Fruit fly (Drosophila melanogaster) whole organism, embryonic: Measurements from ENCODE around the gene Tsen2.

Source experiments
- Ada2b ChIP-seq: fragments of 200-800 bp; sonication (Bioruptor generic); IDR thresholded peaks from 2 replicates; pipeline ENCODE4 v1.3.6; 2022; ENCODE audit warnings: missing biosample characterization, missing genetic modification characterization
- Aef1 ChIP-seq: fragments of 200-800 bp; sonication (Bioruptor generic); IDR thresholded peaks from 3 replicates; pipeline ENCODE4 v1.3.6; 2022; ENCODE audit warnings: missing biosample characterization, missing genetic modification characterization
- B-H1 ChIP-seq: fragments of 200-800 bp; sonication (Bioruptor generic); IDR thresholded peaks from 3 replicates; pipeline ENCODE4 v1.3.6; 2022; ENCODE audit warnings: missing biosample characterization, missing genetic modification characterization
- B-H2 ChIP-seq: fragments of 200-800 bp; sonication (Bioruptor generic); optimal IDR thresholded peaks from 2 replicates; lab custom pipeline; 2018; ENCODE audit warnings: missing biosample characterization, mild to moderate bottlenecking, missing genetic modification characterization
- BEAF-32 ChIP-seq: fragments of 200-800 bp; sonication (Bioruptor generic); optimal IDR thresholded peaks from 3 replicates; lab custom pipeline; 2017; ENCODE audit warnings: missing biosample characterization, missing genetic modification characterization, mild to moderate bottlenecking, moderate library complexity, missing genetic modification reagents
- CG12236 ChIP-seq: fragments of 200-800 bp; sonication (Bioruptor generic); optimal IDR thresholded peaks from 2 replicates; lab custom pipeline; 2016; ENCODE audit warnings: missing biosample characterization, missing genetic modification characterization
- CG12769 ChIP-seq: fragments of 200-800 bp; sonication (Bioruptor generic); optimal IDR thresholded peaks from 2 replicates; lab custom pipeline; 2019; ENCODE audit warnings: missing biosample characterization, mild to moderate bottlenecking, missing genetic modification characterization, moderate library complexity
- CG13624 ChIP-seq: fragments of 200-800 bp; sonication (Bioruptor generic); optimal IDR thresholded peaks from 2 replicates; lab custom pipeline; 2016; ENCODE audit warnings: missing biosample characterization, missing genetic modification characterization
- CG13775 ChIP-seq: fragments of 200-800 bp; sonication (Bioruptor generic); optimal IDR thresholded peaks from 3 replicates; lab custom pipeline; 2017; ENCODE audit warnings: missing biosample characterization, mild to moderate bottlenecking, missing genetic modification characterization
- CG17359 ChIP-seq: fragments of 200-800 bp; sonication (Bioruptor generic); optimal IDR thresholded peaks from 3 replicates; lab custom pipeline; 2018; ENCODE audit warnings: missing biosample characterization, mild to moderate bottlenecking, missing genetic modification characterization, moderate library complexity
- CG17568 ChIP-seq: fragments of 200-800 bp; sonication (Bioruptor generic); optimal IDR thresholded peaks from 2 replicates; lab custom pipeline; 2018; ENCODE audit warnings: missing biosample characterization, mild to moderate bottlenecking, missing genetic modification characterization, moderate library complexity
- CG18476 ChIP-seq: fragments of 200-800 bp; sonication (Bioruptor generic); optimal IDR thresholded peaks from 2 replicates; lab custom pipeline; 2016; ENCODE audit warnings: missing biosample characterization, mild to moderate bottlenecking, missing genetic modification characterization
- CG2712 ChIP-seq: fragments of 200-800 bp; optimal IDR thresholded peaks from 3 replicates; lab custom pipeline; 2019; ENCODE audit warnings: missing biosample characterization, mild to moderate bottlenecking, missing genetic modification characterization, moderate library complexity
- CG31388 ChIP-seq: fragments of 200-800 bp; sonication (Bioruptor generic); optimal IDR thresholded peaks from 2 replicates; lab custom pipeline; 2016; ENCODE audit warnings: missing biosample characterization, missing genetic modification characterization
- CG3281 ChIP-seq: fragments of 200-800 bp; sonication (Bioruptor generic); optimal IDR thresholded peaks from 3 replicates; lab custom pipeline; 2017; ENCODE audit warnings: missing biosample characterization, mild to moderate bottlenecking, missing genetic modification characterization
- CG3847 ChIP-seq: fragments of 200-800 bp; sonication (Bioruptor generic); IDR thresholded peaks from 2 replicates; pipeline ENCODE4 v1.3.6; 2022; ENCODE audit warnings: missing biosample characterization, missing genetic modification characterization
- CG6272 ChIP-seq: fragments of 200-800 bp; sonication (Bioruptor generic); IDR thresholded peaks from 2 replicates; pipeline ENCODE4 v1.3.6; 2022; ENCODE audit warnings: missing biosample characterization, missing genetic modification characterization
- CG9932 ChIP-seq: fragments of 200-800 bp; sonication (Bioruptor generic); IDR thresholded peaks from 2 replicates; pipeline ENCODE4 v1.3.6; 2022; ENCODE audit warnings: missing biosample characterization, missing genetic modification characterization
- Camta ChIP-seq: fragments of 200-800 bp; sonication (Bioruptor generic); optimal IDR thresholded peaks from 2 replicates; lab custom pipeline; 2016; ENCODE audit warnings: missing biosample characterization, missing genetic modification characterization
- Dad ChIP-seq: fragments of 200-800 bp; sonication (Bioruptor generic); optimal IDR thresholded peaks from 3 replicates; lab custom pipeline; 2016; ENCODE audit warnings: missing biosample characterization, missing genetic modification characterization
- Dip3 ChIP-seq: fragments of 200-800 bp; sonication (Bioruptor generic); optimal IDR thresholded peaks from 3 replicates; lab custom pipeline; 2016; ENCODE audit warnings: missing biosample characterization, missing genetic modification characterization
- ERR ChIP-seq: fragments of 200-800 bp; sonication (Bioruptor generic); optimal IDR thresholded peaks from 2 replicates; lab custom pipeline; 2016; ENCODE audit warnings: missing biosample characterization, missing genetic modification characterization
- Fer1 ChIP-seq: fragments of 200-800 bp; sonication (Bioruptor generic); optimal IDR thresholded peaks from 2 replicates; lab custom pipeline; 2017; ENCODE audit warnings: missing biosample characterization, mild to moderate bottlenecking, missing genetic modification characterization
- Fer2 ChIP-seq: fragments of 200-800 bp; sonication (Bioruptor generic); optimal IDR thresholded peaks from 2 replicates; lab custom pipeline; 2018; ENCODE audit warnings: missing biosample characterization, mild to moderate bottlenecking, missing genetic modification characterization, moderate library complexity
- HLH3B ChIP-seq: fragments of 200-800 bp; sonication (Bioruptor generic); IDR thresholded peaks from 2 replicates; pipeline ENCODE4 v1.3.6; 2022; ENCODE audit warnings: missing biosample characterization, missing genetic modification characterization
- MESR4 ChIP-seq: fragments of 200-800 bp; sonication (Bioruptor generic); optimal IDR thresholded peaks from 2 replicates; lab custom pipeline; 2018; ENCODE audit warnings: missing biosample characterization, mild to moderate bottlenecking, missing genetic modification characterization, moderate library complexity
- PHDP ChIP-seq: fragments of 200-800 bp; sonication (Bioruptor generic); optimal IDR thresholded peaks from 3 replicates; lab custom pipeline; 2018; ENCODE audit warnings: missing biosample characterization, mild to moderate bottlenecking, missing genetic modification characterization, moderate library complexity
- Ptx1 ChIP-seq: fragments of 200-800 bp; sonication (Bioruptor generic); IDR thresholded peaks from 2 replicates; pipeline ENCODE4 v1.3.6; 2022; ENCODE audit warnings: missing biosample characterization, missing genetic modification characterization
- Spps ChIP-seq: fragments of 200-800 bp; sonication (Bioruptor generic); optimal IDR thresholded peaks from 2 replicates; lab custom pipeline; 2018; ENCODE audit warnings: missing biosample characterization, mild to moderate bottlenecking, missing genetic modification characterization
- YL-1 ChIP-seq: fragments of 200-800 bp; sonication (Bioruptor generic); optimal IDR thresholded peaks from 3 replicates; lab custom pipeline; 2017; ENCODE audit warnings: missing biosample characterization, mild to moderate bottlenecking, missing genetic modification characterization
- ab ChIP-seq: fragments of 200-800 bp; sonication (Bioruptor generic); optimal IDR thresholded peaks from 2 replicates; lab custom pipeline; 2016; ENCODE audit warnings: missing biosample characterization, missing genetic modification characterization
- bbx ChIP-seq: fragments of 200-800 bp; sonication (Bioruptor generic); IDR thresholded peaks from 2 replicates; pipeline ENCODE4 v1.3.6; 2022; ENCODE audit warnings: missing biosample characterization, missing genetic modification characterization; ENCODE audit not compliant: partially characterized antibody
- bigmax ChIP-seq: fragments of 200-800 bp; sonication (Bioruptor generic); optimal IDR thresholded peaks from 2 replicates; lab custom pipeline; 2018; ENCODE audit warnings: missing biosample characterization, mild to moderate bottlenecking, missing genetic modification characterization
- caup ChIP-seq: fragments of 200-800 bp; sonication (Bioruptor generic); optimal IDR thresholded peaks from 3 replicates; lab custom pipeline; 2017; ENCODE audit warnings: missing biosample characterization, mild to moderate bottlenecking, missing genetic modification characterization, moderate library complexity; ENCODE audit not compliant: severe bottlenecking
- ci ChIP-seq: fragments of 200-800 bp; sonication (Bioruptor generic); IDR thresholded peaks from 3 replicates; pipeline ENCODE4 v1.3.6; 2022; ENCODE audit warnings: missing biosample characterization, missing genetic modification characterization
- croc ChIP-seq: fragments of 200-800 bp; sonication (Bioruptor generic); conservative IDR thresholded peaks from 3 replicates; pipeline ENCODE4 v1.3.6; 2022; ENCODE audit warnings: missing biosample characterization, missing genetic modification characterization
- dan ChIP-seq: fragments of 200-800 bp; sonication (Bioruptor generic); IDR thresholded peaks from 2 replicates; pipeline ENCODE4 v1.3.6; 2022; ENCODE audit warnings: missing biosample characterization, missing genetic modification characterization
- fd3F ChIP-seq: fragments of 200-800 bp; sonication (Bioruptor generic); optimal IDR thresholded peaks from 2 replicates; lab custom pipeline; 2018; ENCODE audit warnings: missing biosample characterization, mild to moderate bottlenecking, missing genetic modification characterization, moderate library complexity
- fu2 ChIP-seq: fragments of 200-800 bp; sonication (Bioruptor generic); optimal IDR thresholded peaks from 2 replicates; lab custom pipeline; 2016; ENCODE audit warnings: missing biosample characterization, missing genetic modification characterization
- gsb ChIP-seq: fragments of 200-800 bp; sonication (Bioruptor generic); IDR thresholded peaks from 2 replicates; pipeline ENCODE4 v1.3.6; 2022; ENCODE audit warnings: missing biosample characterization, missing genetic modification characterization
- gt ChIP-seq: fragments of 200-800 bp; sonication (Bioruptor generic); IDR thresholded peaks from 2 replicates; pipeline ENCODE4 v1.3.6; 2022; ENCODE audit warnings: missing biosample characterization, missing genetic modification characterization
- insv ChIP-seq, 2 experiments: fragments of 200-800 bp; sonication (Bioruptor generic); optimal IDR thresholded peaks; 3 replicates each; lab custom pipeline; 2016 to 2018; ENCODE audit warnings: missing biosample characterization in 2 of 2, missing genetic modification characterization in 2 of 2
- jigr1 ChIP-seq: fragments of 200-800 bp; sonication (Bioruptor generic); IDR thresholded peaks from 3 replicates; pipeline ENCODE4 v1.3.6; 2022; ENCODE audit warnings: missing biosample characterization, missing genetic modification characterization
- jumu ChIP-seq: fragments of 200-800 bp; sonication (Bioruptor generic); optimal IDR thresholded peaks from 3 replicates; lab custom pipeline; 2016; ENCODE audit warnings: missing biosample characterization, missing genetic modification characterization
- phol ChIP-seq: fragments of 200-800 bp; sonication (Bioruptor generic); optimal IDR thresholded peaks from 3 replicates; lab custom pipeline; 2018; ENCODE audit warnings: missing biosample characterization, mild to moderate bottlenecking, missing genetic modification characterization, moderate library complexity
- pita ChIP-seq: fragments of 200-800 bp; sonication (Bioruptor generic); optimal IDR thresholded peaks from 2 replicates; lab custom pipeline; 2017; ENCODE audit warnings: missing biosample characterization, mild to moderate bottlenecking, missing genetic modification characterization
- row ChIP-seq: fragments of 200-800 bp; sonication (Bioruptor generic); IDR thresholded peaks from 3 replicates; pipeline ENCODE4 v1.3.6; 2022; ENCODE audit warnings: missing biosample characterization, missing genetic modification characterization
- sd ChIP-seq: fragments of 200-800 bp; sonication (Bioruptor generic); optimal IDR thresholded peaks from 3 replicates; lab custom pipeline; 2018; ENCODE audit warnings: missing biosample characterization, mild to moderate bottlenecking, missing genetic modification characterization, moderate library complexity
- tna ChIP-seq: fragments of 200-800 bp; sonication (Bioruptor generic); IDR thresholded peaks from 2 replicates; pipeline ENCODE4 v1.3.6; 2022; ENCODE audit warnings: missing biosample characterization, missing genetic modification characterization; ENCODE audit not compliant: partially characterized antibody
- wor ChIP-seq: fragments of 200-800 bp; sonication (Bioruptor generic); IDR thresholded peaks from 2 replicates; pipeline ENCODE4 v1.3.6; 2022; ENCODE audit warnings: missing biosample characterization, missing genetic modification characterization
- zen ChIP-seq: fragments of 200-800 bp; sonication (Bioruptor generic); optimal IDR thresholded peaks from 3 replicates; lab custom pipeline; 2018; ENCODE audit warnings: missing biosample characterization, mild to moderate bottlenecking, missing genetic modification characterization, moderate library complexity

The Tsen2 gene

dm6 chr2L:16703008-16703510 is 26.5 kb upstream of the Tsen2 start (continued):
- no peak for TF ChIP-seq CG9932 (GFP tag; lab: Robert Waterston, UW)
- TF ChIP-seq wor (GFP tag; lab: Robert Waterston, UW): no peak
- no peak for TF ChIP-seq ERR (GFP tag; lab: Kevin White, UChicago)
- peak; percentile 8 for TF ChIP-seq B-H2 (GFP tag; lab: Kevin White, UChicago)
- no peak for TF ChIP-seq CG17359 (tag; lab: Kevin White, UChicago)
- TF ChIP-seq Aef1 (GFP tag; lab: Robert Waterston, UW): no peak
- TF ChIP-seq BEAF-32: peak; percentile 2
- no peak for TF ChIP-seq CG13624 (GFP tag; lab: Kevin White, UChicago)
- TF ChIP-seq PHDP (tag; lab: Kevin White, UChicago): no peak
- no peak for TF ChIP-seq phol (tag; lab: Kevin White, UChicago)
- TF ChIP-seq MESR4 (GFP tag; lab: Kevin White, UChicago): peak; percentile 29
- no peak for TF ChIP-seq ab (GFP tag; lab: Kevin White, UChicago)
- no peak for TF ChIP-seq Ada2b (GFP tag; lab: Robert Waterston, UW)
- TF ChIP-seq row: no peak; the same call in 2 of the 3 replicates
- no peak for TF ChIP-seq CG2712
- no peak for TF ChIP-seq Dip3 (GFP tag; lab: Kevin White, UChicago)
- TF ChIP-seq Ptx1: no peak
- peak; percentile 22 for TF ChIP-seq YL-1 (GFP tag; lab: Kevin White, UChicago)
- no peak for TF ChIP-seq ci
- no peak for TF ChIP-seq bigmax (GFP tag; lab: Kevin White, UChicago)
- no peak for TF ChIP-seq Fer2
- TF ChIP-seq pita (GFP tag; lab: Kevin White, UChicago): no peak
- no peak for TF ChIP-seq jumu (GFP tag; lab: Kevin White, UChicago)
- TF ChIP-seq gt (GFP tag; lab: Robert Waterston, UW): no peak
- no peak for TF ChIP-seq jigr1 (GFP tag; lab: Robert Waterston, UW)
- TF ChIP-seq CG18476 (GFP tag; lab: Kevin White, UChicago): no peak
- TF ChIP-seq caup (GFP tag; lab: Kevin White, UChicago): no peak

dm6 chr2L:16703753-16704152 is 25.8 kb upstream of the Tsen2 start:
- TF ChIP-seq insv (GFP tag; optimal IDR thresholded peaks at IDR 0.05; lab: Kevin White, UChicago) (no peak), CG17568 (peak; percentile 10), CG13775 (GFP tag; lab: Kevin White, UChicago) (peak; percentile 63), CG3281 (GFP tag; lab: Kevin White, UChicago) (no peak), gsb (GFP tag; lab: Robert Waterston, UW) (no peak), B-H1 (GFP tag; lab: Robert Waterston, UW) (no peak), CG12769 (peak; percentile 38), Dip3 (GFP tag; lab: Kevin White, UChicago) (peak; percentile 40), Dad (peak; percentile 40), bbx (GFP tag; lab: Robert Waterston, UW) (peak; percentile 19; the same call in 1 of the 2 replicates), fd3F (GFP tag; lab: Kevin White, UChicago) (peak; percentile 59), Camta (GFP tag; lab: Kevin White, UChicago) (peak; percentile 53), CG31388 (GFP tag; lab: Kevin White, UChicago) (peak; percentile 34), CG3847 (peak; percentile 41; the same call in 1 of the 2 replicates), fu2 (GFP tag; lab: Kevin White, UChicago) (peak; percentile 30), tna (GFP tag; lab: Robert Waterston, UW) (no peak), CG12236 (GFP tag; lab: Kevin White, UChicago) (peak; percentile 14), croc (GFP tag; lab: Robert Waterston, UW) (no peak), Spps (tag; lab: Kevin White, UChicago) (no peak), CG6272 (GFP tag; lab: Robert Waterston, UW) (no peak), HLH3B (peak; percentile 25; the same call in 1 of the 2 replicates), dan (GFP tag; lab: Robert Waterston, UW) (no peak), sd (peak; percentile 84), zen (tag; lab: Kevin White, UChicago) (no peak), Fer1 (no peak)
